Worm (Caenorhabditis elegans): ENCODE data around the gene inpp-1.

Gene inpp-1

DNA sequence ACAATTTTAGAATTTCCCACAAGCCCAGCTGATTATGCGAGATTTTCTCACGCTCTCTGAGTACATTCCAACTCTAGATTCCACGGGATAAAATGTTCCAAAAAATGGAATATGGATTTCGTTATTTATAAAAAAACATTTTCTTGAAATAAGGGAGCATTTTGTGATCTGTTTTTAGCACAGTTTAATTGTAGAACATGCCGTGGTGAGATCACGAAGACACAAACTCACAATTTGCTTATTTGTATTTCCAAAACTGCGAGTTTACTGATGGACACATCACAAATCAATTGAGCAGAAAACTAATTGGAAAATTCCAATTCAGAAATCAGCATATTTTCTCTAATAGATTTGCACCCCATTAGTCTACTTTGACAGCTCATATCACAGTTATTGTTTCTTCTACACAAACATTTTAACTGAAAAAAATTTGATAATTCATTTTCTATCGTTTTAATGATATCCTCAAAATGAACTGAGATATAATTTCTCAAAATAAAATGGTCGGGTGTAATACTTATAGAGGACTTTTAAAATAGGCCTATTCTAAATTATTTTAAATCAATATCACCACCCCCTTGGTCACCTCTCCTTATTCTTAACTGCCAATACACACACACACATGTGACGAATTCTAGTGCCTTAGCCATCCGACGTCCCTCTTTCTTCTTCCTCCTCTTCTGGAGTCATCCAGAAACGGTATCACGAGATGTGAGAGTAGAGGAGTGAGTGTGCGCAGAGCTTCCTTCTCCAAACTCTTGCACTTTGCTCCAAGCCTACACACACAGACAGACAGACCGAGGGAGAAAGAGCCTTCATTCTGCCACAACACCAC lies 47.3 kb upstream of the inpp-1 start:
- TF ChIP-seq eor-1 (tag; optimal IDR thresholded peaks at IDR 0.05) (no peak), mml-1 (tag; optimal IDR thresholded peaks at IDR 0.05) (no peak), nfya-1 (tag; optimal IDR thresholded peaks at IDR 0.05; ENCODE audit: insufficient read depth) (peak; percentile 5), nhr-76 (tag; optimal IDR thresholded peaks at IDR 0.05) (no peak)

DNA sequence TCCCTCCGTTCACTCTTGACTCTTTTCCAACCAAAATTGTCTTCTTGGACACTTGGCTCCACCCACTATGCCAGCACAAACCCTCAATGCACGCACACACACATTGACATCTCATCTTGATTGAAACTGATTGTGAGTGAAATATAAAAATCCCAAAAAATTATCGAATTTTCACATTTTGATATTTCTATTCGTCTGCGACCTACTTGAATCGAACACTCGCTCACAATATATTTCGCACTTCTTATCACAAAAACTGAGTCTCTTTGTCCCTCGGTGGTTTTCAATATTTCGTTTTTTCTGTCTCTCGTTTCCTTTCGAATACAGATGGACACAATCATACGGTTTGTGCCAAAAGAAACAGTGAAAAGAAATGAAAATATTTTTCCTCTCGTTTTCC lies 46.4 kb upstream of the inpp-1 start:
- TF ChIP-seq ztf-11 (tag; optimal IDR thresholded peaks at IDR 0.05) = no peak
- TF ChIP-seq pqm-1 (tag; optimal IDR thresholded peaks at IDR 0.05) = peak; percentile 2
- TF ChIP-seq nfya-1 (tag; optimal IDR thresholded peaks at IDR 0.05; ENCODE audit: insufficient read depth) = peak; percentile 10
- TF ChIP-seq unc-62 (GFP tag; optimal IDR thresholded peaks at IDR 0.05) = no peak
- TF ChIP-seq elt-2 (tag; optimal IDR thresholded peaks at IDR 0.05) = peak; percentile 69

DNA sequence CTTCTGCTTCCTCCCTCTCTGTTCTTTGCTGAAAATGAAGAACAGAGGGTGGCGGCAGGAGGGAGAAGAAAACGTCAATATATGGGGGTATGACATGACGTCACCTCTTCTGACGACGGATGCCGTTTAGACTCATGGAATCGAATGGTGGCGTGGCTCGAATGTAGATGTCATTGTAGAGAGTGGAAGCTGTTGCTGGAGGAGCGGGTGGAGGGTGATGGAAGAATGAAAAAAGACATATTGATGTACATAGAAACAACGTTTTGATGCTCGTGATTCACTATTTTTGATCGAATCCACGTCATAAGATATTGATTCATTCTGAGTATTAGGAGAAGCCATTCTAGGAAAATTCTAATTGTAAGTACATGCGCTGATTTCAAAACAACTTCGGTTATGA lies 45.3 kb upstream of the inpp-1 start:
- peak; percentile 11 for TF ChIP-seq lin-39 (tag; optimal IDR thresholded peaks at IDR 0.05)
- TF ChIP-seq ama-1 (optimal IDR thresholded peaks at IDR 0.05) = no peak
- TF ChIP-seq nfya-1 (tag; optimal IDR thresholded peaks at IDR 0.05; ENCODE audit: insufficient read depth) = peak; percentile 22

DNA sequence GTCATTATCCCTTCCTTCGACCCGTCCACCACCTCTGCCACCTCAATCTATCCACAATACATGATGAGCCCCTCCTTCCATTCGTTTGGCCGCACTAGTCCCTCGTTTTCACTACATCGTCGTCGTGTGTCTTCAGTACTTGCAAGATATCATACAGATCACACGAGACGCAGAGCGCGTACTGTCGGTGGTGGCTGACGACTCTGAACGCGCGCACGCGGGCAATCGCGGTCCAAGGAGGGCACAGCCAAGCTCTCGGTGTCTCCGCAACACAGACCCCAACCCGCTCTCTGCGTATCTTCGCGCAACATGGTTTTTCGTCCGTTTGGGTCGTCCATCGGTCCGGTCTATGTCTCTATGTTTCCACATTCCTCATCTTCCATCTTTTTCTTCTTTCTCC lies 43.3 kb upstream of the inpp-1 start:
- TF ChIP-seq skn-1 (tag; optimal IDR thresholded peaks at IDR 0.05) = no peak
- TF ChIP-seq lin-39 (tag; optimal IDR thresholded peaks at IDR 0.05) = peak; percentile 23
- peak; percentile 18 for TF ChIP-seq nfya-1 (tag; optimal IDR thresholded peaks at IDR 0.05; ENCODE audit: insufficient read depth)
- TF ChIP-seq hmg-11 (tag; optimal IDR thresholded peaks at IDR 0.05) = peak; percentile 70
- TF ChIP-seq unc-62 (GFP tag; optimal IDR thresholded peaks at IDR 0.05) = no peak
- TF ChIP-seq nhr-23 (tag; optimal IDR thresholded peaks at IDR 0.05) = peak; percentile 9
- TF ChIP-seq zag-1 (tag; optimal IDR thresholded peaks at IDR 0.05) = no peak

DNA sequence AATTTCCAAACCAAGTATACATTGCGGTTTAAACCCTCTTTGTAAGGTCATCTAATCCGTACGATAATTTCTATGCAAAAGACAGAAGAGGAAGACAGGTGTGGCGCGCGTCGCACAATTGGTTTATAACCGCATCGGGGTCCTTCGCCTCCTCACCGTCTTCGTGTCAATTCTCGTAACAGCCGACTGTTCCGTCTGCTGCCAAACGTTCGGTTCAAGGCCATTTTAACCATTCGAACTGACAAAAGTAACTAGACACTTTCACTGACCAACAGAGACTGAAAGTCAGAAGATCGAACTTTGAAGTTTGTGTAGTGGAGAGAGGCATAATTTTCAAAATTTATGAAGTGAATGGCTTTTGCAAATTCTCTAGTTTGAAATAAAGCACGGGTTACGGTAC lies 42.2 kb upstream of the inpp-1 start:
- TF ChIP-seq lin-39 (tag; optimal IDR thresholded peaks at IDR 0.05) (no peak), nhr-25 (tag; optimal IDR thresholded peaks at IDR 0.05) (peak; percentile 78)

DNA sequence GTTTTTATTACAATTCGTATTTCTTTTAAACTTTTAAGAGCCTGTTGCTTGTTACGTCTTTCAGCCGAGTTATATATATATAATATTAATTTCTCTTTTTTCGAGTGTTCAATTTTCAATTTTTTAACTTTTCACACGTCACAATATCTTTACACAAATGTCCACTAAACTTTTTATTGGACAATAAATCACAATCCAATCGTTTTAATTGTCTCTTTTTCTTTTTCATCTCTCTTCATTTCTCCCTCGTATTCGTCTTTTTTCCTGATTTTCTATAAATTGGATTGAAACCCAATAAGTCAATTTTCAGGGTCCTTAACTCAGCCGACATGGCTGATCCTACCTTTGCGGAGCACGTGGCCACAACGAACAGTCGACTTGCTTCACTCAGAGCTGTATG lies 38.4 kb upstream of the inpp-1 start, which contains the start of gene miz-1:
TSS of gene miz-1 (plus strand) at position 301 of the 400 bp plus-strand sequence.
- TF ChIP-seq ceh-9 (tag; optimal IDR thresholded peaks at IDR 0.05) (no peak), egl-5 (tag; optimal IDR thresholded peaks at IDR 0.05) (peak; percentile 59)

DNA sequence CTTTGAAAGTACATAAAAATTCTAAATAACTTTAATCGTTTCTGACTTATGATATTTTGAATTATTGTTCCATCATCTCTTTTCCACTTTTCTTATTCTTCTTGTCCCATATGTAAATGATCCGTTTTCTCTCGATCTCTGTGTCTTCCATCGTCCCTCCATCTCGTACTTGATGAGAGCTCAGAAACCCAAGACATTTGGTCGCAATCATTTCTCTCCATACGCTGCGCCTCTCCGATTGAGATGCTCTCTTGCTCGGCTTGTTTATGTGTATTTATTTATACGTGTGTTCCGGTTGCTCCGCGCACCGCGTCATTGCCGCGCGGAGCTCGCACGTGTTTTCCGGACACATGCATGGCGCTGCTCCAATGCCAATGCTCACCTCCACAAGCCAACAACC lies 37.7 kb upstream of the inpp-1 start:
- no peak for TF ChIP-seq egl-27 (tag; optimal IDR thresholded peaks at IDR 0.05)
- no peak for TF ChIP-seq R02D3.7 (tag; optimal IDR thresholded peaks at IDR 0.05)
- TF ChIP-seq pha-4 (tag; optimal IDR thresholded peaks at IDR 0.05) = peak; percentile 5
- TF ChIP-seq ceh-9 (tag; optimal IDR thresholded peaks at IDR 0.05) = no peak

DNA sequence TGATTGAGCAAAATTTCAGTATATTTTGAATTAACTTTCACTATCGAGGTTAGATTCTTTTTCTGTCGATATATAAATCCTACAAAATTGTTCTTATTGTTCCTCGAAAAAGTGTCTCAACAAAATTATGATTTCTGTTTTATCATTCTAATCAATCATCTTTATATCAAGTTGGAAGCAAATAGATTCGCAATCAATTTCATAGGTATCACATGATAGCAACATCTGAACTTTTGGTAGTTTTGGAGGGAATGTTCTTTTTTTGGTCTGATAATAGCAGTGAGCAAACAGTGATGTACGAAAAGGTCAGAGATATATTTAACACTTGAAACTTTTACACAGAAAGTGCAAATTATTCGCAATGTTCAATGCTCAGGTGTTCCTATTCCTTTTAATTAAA lies 37.1 kb upstream of the inpp-1 start:
- TF ChIP-seq pqm-1 (tag; optimal IDR thresholded peaks at IDR 0.05) (peak; percentile 95), elt-3 (tag; optimal IDR thresholded peaks at IDR 0.05) (no peak), nhr-12 (tag; optimal IDR thresholded peaks at IDR 0.05) (no peak), nhr-25 (tag; optimal IDR thresholded peaks at IDR 0.05) (no peak), nhr-76 (tag; optimal IDR thresholded peaks at IDR 0.05) (no peak), zag-1 (tag; optimal IDR thresholded peaks at IDR 0.05) (no peak), ceh-28 (tag; optimal IDR thresholded peaks at IDR 0.05) (no peak), ceh-9 (tag; optimal IDR thresholded peaks at IDR 0.05) (no peak), hmg-11 (tag; optimal IDR thresholded peaks at IDR 0.05) (no peak), elt-2 (tag; optimal IDR thresholded peaks at IDR 0.05) (peak; percentile 78), egl-5 (tag; optimal IDR thresholded peaks at IDR 0.05) (no peak), pha-4 (tag; optimal IDR thresholded peaks at IDR 0.05) (peak; percentile 15), lin-39 (tag; optimal IDR thresholded peaks at IDR 0.05) (no peak), skn-1 (tag; optimal IDR thresholded peaks at IDR 0.05) (peak; percentile 7), nhr-43 (tag; optimal IDR thresholded peaks at IDR 0.05; ENCODE audit: poor library complexity, severe bottlenecking) (no peak), unc-62 (GFP tag; optimal IDR thresholded peaks at IDR 0.05) (no peak)

All from whole organism, L3 larva.